Worm (Caenorhabditis elegans) whole organism, mixed stage, embryonic: ENCODE data around the gene F58B6.1.

ENCODE experiments used
- M03D4.4 ChIP-seq: sonication (generic microtip); optimal IDR thresholded peaks from 2 replicates; lab custom pipeline; 2017; ENCODE audit warnings: mild to moderate bottlenecking, missing genetic modification characterization, missing compliant biosample characterization
- bed-3 ChIP-seq: fragments of 200-800 bp; sonication (Bioruptor generic); optimal IDR thresholded peaks from 3 replicates; lab custom pipeline; 2018; ENCODE audit warnings: mild to moderate bottlenecking, missing genetic modification characterization, moderate library complexity, missing compliant biosample characterization
- blmp-1 ChIP-seq: fragments of 150-350 bp; optimal IDR thresholded peaks from 2 replicates; lab custom pipeline; 2014; ENCODE audit warnings: missing biosample characterization, missing genetic modification characterization
- ceh-39 ChIP-seq: fragments of 150-350 bp; optimal IDR thresholded peaks from 2 replicates; lab custom pipeline; 2014; ENCODE audit warnings: missing biosample characterization, missing genetic modification characterization
- ces-1 ChIP-seq: fragments of 150-350 bp; optimal IDR thresholded peaks from 2 replicates; lab custom pipeline; 2014; ENCODE audit warnings: missing biosample characterization, missing genetic modification reagents, missing genetic modification characterization
- cnd-1 ChIP-seq: fragments of 200-800 bp; sonication (Bioruptor generic); optimal IDR thresholded peaks from 2 replicates; lab custom pipeline; 2018; ENCODE audit warnings: mild to moderate bottlenecking, missing genetic modification characterization, missing compliant biosample characterization
- drap-1 ChIP-seq: fragments of 200-800 bp; sonication (Bioruptor generic); optimal IDR thresholded peaks from 3 replicates; lab custom pipeline; 2018; ENCODE audit warnings: mild to moderate bottlenecking, missing genetic modification characterization, missing compliant biosample characterization
- elt-1 ChIP-seq: sonication (generic microtip); optimal IDR thresholded peaks from 2 replicates; lab custom pipeline; 2017; ENCODE audit warnings: missing genetic modification characterization, mild to moderate bottlenecking, missing compliant biosample characterization, antibody characterized with exemption, moderate library complexity, borderline replicate concordance; ENCODE audit not compliant: insufficient read depth
- flh-1 ChIP-seq: fragments of 200-800 bp; sonication (Bioruptor generic); optimal IDR thresholded peaks from 2 replicates; lab custom pipeline; 2018; ENCODE audit warnings: mild to moderate bottlenecking, missing genetic modification characterization, moderate library complexity, missing compliant biosample characterization
- ham-2 ChIP-seq: fragments of 200-800 bp; sonication (Bioruptor generic); optimal IDR thresholded peaks from 2 replicates; lab custom pipeline; 2018; ENCODE audit warnings: mild to moderate bottlenecking, missing genetic modification characterization, missing compliant biosample characterization
- hlh-1 ChIP-seq: fragments of 150-350 bp; optimal IDR thresholded peaks from 2 replicates; lab custom pipeline; 2014; ENCODE audit warnings: missing biosample characterization, missing genetic modification reagents, missing genetic modification characterization
- lin-13 ChIP-seq: fragments of 150-350 bp; optimal IDR thresholded peaks from 2 replicates; lab custom pipeline; 2014; ENCODE audit warnings: missing biosample characterization, missing genetic modification characterization
- lin-32 ChIP-seq: fragments of 200-800 bp; sonication (Bioruptor generic); optimal IDR thresholded peaks from 2 replicates; lab custom pipeline; 2018; ENCODE audit warnings: mild to moderate bottlenecking, missing genetic modification characterization, missing compliant biosample characterization
- mab-5 ChIP-seq: fragments of 150-350 bp; optimal IDR thresholded peaks from 2 replicates; lab custom pipeline; 2014; ENCODE audit warnings: missing biosample characterization, missing genetic modification characterization
- mep-1 ChIP-seq: fragments of 150-350 bp; optimal IDR thresholded peaks from 2 replicates; lab custom pipeline; 2017; ENCODE audit warnings: missing biosample characterization, missing genetic modification reagents, missing genetic modification characterization, inconsistent platforms
- mls-2 ChIP-seq: sonication (generic microtip); optimal IDR thresholded peaks from 2 replicates; lab custom pipeline; 2016; ENCODE audit warnings: mild to moderate bottlenecking, missing genetic modification characterization, moderate library complexity, missing compliant biosample characterization
- nhr-12 ChIP-seq: fragments of 150-350 bp; optimal IDR thresholded peaks from 2 replicates; lab custom pipeline; 2014; ENCODE audit warnings: missing biosample characterization, missing genetic modification characterization
- nhr-2 ChIP-seq: fragments of 150-350 bp; optimal IDR thresholded peaks from 2 replicates; lab custom pipeline; 2014; ENCODE audit warnings: missing biosample characterization, missing genetic modification characterization
- nhr-28 ChIP-seq: fragments of 150-350 bp; optimal IDR thresholded peaks from 2 replicates; lab custom pipeline; 2014; ENCODE audit warnings: missing biosample characterization, missing genetic modification characterization
- nhr-76 ChIP-seq: sonication (generic microtip); optimal IDR thresholded peaks from 2 replicates; lab custom pipeline; 2017; ENCODE audit warnings: missing biosample characterization, missing genetic modification characterization
- pha-4 ChIP-seq: fragments of 150-350 bp; optimal IDR thresholded peaks from 2 replicates; lab custom pipeline; 2018; ENCODE audit warnings: missing biosample characterization, missing genetic modification reagents, missing genetic modification characterization
- sptf-1 ChIP-seq: sonication (generic microtip); optimal IDR thresholded peaks from 2 replicates; lab custom pipeline; 2017; ENCODE audit warnings: mild to moderate bottlenecking, missing genetic modification characterization, moderate library complexity, missing compliant biosample characterization
- unc-120 ChIP-seq: sonication (generic microtip); optimal IDR thresholded peaks from 2 replicates; lab custom pipeline; 2017; ENCODE audit warnings: missing genetic modification characterization, missing compliant biosample characterization; ENCODE audit not compliant: poor library complexity, severe bottlenecking
- unc-39 ChIP-seq: fragments of 150-350 bp; optimal IDR thresholded peaks from 2 replicates; lab custom pipeline; 2014; ENCODE audit warnings: missing biosample characterization, missing genetic modification characterization
- unc-62 ChIP-seq: fragments of 150-350 bp; optimal IDR thresholded peaks from 2 replicates; lab custom pipeline; 2014; ENCODE audit warnings: missing biosample characterization, missing genetic modification reagents, missing genetic modification characterization
- zip-8 ChIP-seq: fragments of 150-350 bp; optimal IDR thresholded peaks from 2 replicates; lab custom pipeline; 2014; ENCODE audit warnings: missing biosample characterization, missing genetic modification characterization
- ztf-11 ChIP-seq: fragments of 150-350 bp; optimal IDR thresholded peaks from 2 replicates; lab custom pipeline; 2014; ENCODE audit warnings: missing biosample characterization, missing genetic modification characterization

F58B6.1 gene

DNA sequence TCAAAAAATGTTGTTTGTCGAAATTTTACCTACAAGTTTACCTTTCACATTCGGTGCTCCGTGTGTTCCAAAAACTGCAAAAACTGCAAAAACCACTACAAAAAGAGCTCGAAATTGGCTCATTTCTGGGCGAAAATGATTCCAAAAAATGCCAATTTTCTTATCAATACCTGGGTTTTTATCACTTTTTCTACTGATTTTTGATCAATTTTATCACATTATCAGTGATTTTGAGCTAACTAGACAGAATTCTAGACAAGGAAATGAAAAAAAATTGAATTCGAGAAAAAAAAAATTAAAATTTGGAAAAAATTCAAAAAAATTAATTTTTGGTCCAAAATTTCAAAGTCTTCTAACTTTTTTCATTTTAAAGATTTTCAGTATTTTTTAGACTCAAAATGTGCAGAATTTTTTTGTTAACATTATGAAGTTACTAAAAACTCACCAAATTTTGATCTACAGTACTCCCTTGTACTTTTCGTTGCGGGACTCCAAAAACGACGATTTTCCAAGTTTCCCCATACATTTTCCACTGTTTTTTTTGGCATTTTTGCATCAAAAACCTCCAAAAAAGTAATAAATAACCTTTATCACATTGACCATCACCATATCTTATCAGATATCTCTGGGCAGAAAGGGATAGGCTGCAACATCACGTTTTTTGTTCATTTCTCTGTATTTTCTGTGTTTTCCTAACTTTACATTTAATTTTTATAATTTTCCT lies at the start of gene F58B6.1, which contains the start of gene acsd-1:
TSS of gene F58B6.1 (minus strand) at position 133 of the 724 bp plus-strand sequence.
TSS of gene acsd-1 (plus strand) at position 674 of the 724 bp plus-strand sequence.
- TF ChIP-seq cnd-1 (no peak), mls-2 (no peak), mep-1 (no peak), unc-120 (tag; lab: Kevin White, UChicago) (no peak), blmp-1 (no peak), ceh-39 (tag; lab: Kevin White, UChicago) (no peak), unc-39 (tag; lab: Kevin White, UChicago) (no peak), zip-8 (tag; lab: Kevin White, UChicago) (no peak)
- TF ChIP-seq, all 35 proteins: peak for 0

ce11 chrIII:1164668-1165067 lies 48.9 kb upstream of the F58B6.1 start:
- TF ChIP-seq sptf-1 (tag; lab: Kevin White, UChicago), result no peak
- no peak for TF ChIP-seq mls-2
- TF ChIP-seq hlh-1, result no peak
- TF ChIP-seq unc-39 (tag; lab: Kevin White, UChicago), result no peak
- TF ChIP-seq, all 35 proteins: peak for 0

ce11 chrIII:1163203-1163602 lies 47.5 kb upstream of the F58B6.1 start:
- TF ChIP-seq mep-1 (no peak), ham-2 (GFP tag; lab: Kevin White, UChicago) (no peak), nhr-2 (tag; lab: Kevin White, UChicago) (no peak), nhr-28 (tag; lab: Kevin White, UChicago) (no peak), ces-1 (GFP tag; lab: Kevin White, UChicago) (no peak), mab-5 (tag; lab: Kevin White, UChicago) (no peak), unc-120 (tag; lab: Kevin White, UChicago) (no peak), unc-39 (tag; lab: Kevin White, UChicago) (no peak), lin-13 (tag; lab: Kevin White, UChicago) (no peak), cnd-1 (no peak), nhr-12 (no peak), unc-62 (GFP tag; lab: Kevin White, UChicago) (no peak), zip-8 (tag; lab: Kevin White, UChicago) (no peak)

DNA sequence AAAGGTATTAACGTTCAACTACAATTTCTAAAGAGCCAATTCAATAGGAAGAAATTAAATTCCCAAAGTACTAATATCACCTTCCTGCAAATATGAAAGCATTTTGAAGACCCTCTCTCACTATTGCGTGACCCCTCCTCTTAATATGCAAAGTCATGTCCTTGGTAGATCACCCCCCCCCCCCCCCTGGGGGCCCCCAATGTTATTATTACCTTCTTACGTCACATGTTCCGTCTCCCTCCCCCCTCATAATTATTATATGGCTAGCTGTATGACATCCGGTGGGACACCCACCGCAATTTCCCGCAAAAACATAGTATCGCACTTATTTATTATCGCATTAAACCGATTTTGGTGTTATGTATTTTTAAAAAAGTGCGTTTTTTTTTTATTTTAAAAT lies 46.2 kb upstream of the F58B6.1 start:
- TF ChIP-seq sptf-1 (tag; lab: Kevin White, UChicago) (peak; percentile 50), bed-3 (GFP tag; lab: Kevin White, UChicago) (no peak), ces-1 (GFP tag; lab: Kevin White, UChicago) (no peak), zip-8 (tag; lab: Kevin White, UChicago) (peak; percentile 55), mls-2 (peak; percentile 30), nhr-2 (tag; lab: Kevin White, UChicago) (peak; percentile 73), nhr-28 (tag; lab: Kevin White, UChicago) (no peak)

DNA sequence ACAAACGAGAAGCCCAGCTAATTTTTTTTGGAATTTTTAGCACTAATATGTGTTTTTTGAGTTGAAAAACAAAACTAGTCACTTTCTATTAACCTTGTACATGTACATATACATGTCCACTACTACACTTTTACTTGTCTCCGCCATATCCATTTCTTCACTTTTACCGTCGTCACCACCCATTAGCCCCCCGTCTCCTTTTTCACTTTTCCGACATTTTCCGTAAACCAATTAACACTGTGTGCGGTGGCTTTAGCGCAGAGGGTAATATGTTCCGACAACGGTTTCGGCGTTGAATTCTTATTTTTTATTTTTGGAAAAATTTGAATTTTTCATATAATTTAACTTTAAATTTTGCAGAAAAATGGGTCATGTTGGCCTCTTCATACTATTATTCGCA lies 36.0 kb upstream of the F58B6.1 start, which contains the start of gene cdh-12:
TSS of gene cdh-12 (plus strand) at position 365 of the 400 bp plus-strand sequence.
- peak; percentile 65 for TF ChIP-seq blmp-1
- no peak for TF ChIP-seq ztf-11 (tag; lab: Kevin White, UChicago)

ce11 chrIII:1149472-1149871 lies 33.7 kb upstream of the F58B6.1 start:
- TF ChIP-seq nhr-76 (tag; lab: Kevin White, UChicago) (no peak), blmp-1 (no peak), elt-1 (tag; lab: Kevin White, UChicago) (no peak), zip-8 (tag; lab: Kevin White, UChicago) (no peak), flh-1 (GFP tag; lab: Kevin White, UChicago) (no peak), ceh-39 (tag; lab: Kevin White, UChicago) (no peak), drap-1 (no peak), ham-2 (GFP tag; lab: Kevin White, UChicago) (no peak), cnd-1 (no peak), sptf-1 (tag; lab: Kevin White, UChicago) (no peak), M03D4.4 (tag; lab: Kevin White, UChicago) (no peak), unc-39 (tag; lab: Kevin White, UChicago) (no peak), mab-5 (tag; lab: Kevin White, UChicago) (no peak), pha-4 (tag; lab: Kevin White, UChicago) (no peak), nhr-28 (tag; lab: Kevin White, UChicago) (no peak), hlh-1 (no peak), bed-3 (GFP tag; lab: Kevin White, UChicago) (no peak), lin-32 (GFP tag; lab: Kevin White, UChicago) (no peak), lin-13 (tag; lab: Kevin White, UChicago) (no peak)
- TF ChIP-seq, all 35 proteins: peak for 0
